Worm (Caenorhabditis elegans): ENCODE measurements around the gene phat-3.

- TF ChIP-seq flt-1 (GFP tag; IDR thresholded peaks at IDR 0.05): no peak
- no peak for TF ChIP-seq med-1 (GFP tag; optimal IDR thresholded peaks at IDR 0.05; ENCODE audit: insufficient read depth)
- no peak for TF ChIP-seq ztf-23 (GFP tag; IDR thresholded peaks at IDR 0.05)
- no peak for TF ChIP-seq ref-1 (GFP tag; conservative IDR thresholded peaks at IDR 0.05)
- TF ChIP-seq cog-1 (tag; optimal IDR thresholded peaks at IDR 0.05): no peak
These were observed 12.5 kb downstream of the phat-3 start for ce11 chrV:4056203-4056602.
